Fruit fly (Drosophila melanogaster): Measurements from ENCODE around the gene Tom70.

DNA sequence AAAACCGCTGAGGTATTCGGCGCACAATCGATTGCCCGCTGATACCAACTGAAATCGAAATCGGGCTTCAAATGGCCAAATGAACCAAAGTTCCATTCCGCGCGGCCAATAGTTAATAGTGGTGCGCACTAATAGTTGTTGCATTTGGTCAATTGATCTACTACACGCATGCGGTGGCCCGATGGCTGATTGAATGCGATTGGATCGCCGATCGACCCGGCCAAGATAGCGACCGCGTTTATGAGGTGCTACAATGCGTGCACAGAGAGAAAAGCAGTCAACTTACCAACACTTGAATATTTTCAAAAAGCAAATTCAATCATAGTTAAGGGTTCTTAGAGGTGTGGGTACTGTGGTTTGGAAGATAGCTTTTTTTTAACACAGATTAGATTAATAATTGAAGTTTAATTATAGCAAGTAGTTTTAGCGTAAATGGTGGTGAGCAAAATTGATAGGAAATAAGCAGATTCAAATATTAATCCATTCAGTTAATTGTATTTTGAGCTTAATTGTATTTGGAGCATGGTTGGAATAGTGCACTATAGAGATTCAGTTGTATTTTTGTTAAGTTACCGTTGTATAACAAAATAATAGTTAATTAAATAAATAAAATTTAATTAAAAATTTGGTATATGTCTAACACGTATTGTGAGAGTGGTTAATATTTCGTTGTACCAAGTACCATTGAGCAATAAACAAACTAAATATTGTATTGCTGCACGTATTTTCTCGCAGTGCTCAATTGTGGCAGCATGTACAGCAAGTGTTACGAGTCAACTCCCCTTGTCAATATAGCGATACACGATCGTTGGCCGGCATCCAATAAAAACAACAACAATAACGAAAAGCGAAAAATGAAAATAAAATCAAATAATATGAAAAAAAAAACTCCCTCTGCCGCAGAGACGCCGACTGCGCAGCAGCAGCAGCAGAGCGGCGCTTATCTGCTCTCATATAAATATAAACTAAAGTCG, 11.6 kb downstream of the Tom70 start:
- no peak for TF ChIP-seq pan (optimal IDR thresholded peaks at IDR 0.05)
- no peak for TF ChIP-seq CG8478 (optimal IDR thresholded peaks at IDR 0.05)
- TF ChIP-seq EcR (GFP tag; optimal IDR thresholded peaks at IDR 0.05), result no peak
- TF ChIP-seq Dll (optimal IDR thresholded peaks at IDR 0.05), result no peak
- TF ChIP-seq psq (optimal IDR thresholded peaks at IDR 0.05), result no peak
